Worm (Caenorhabditis elegans) whole organism, early embryonic: ENCODE data around the gene rpl-42.
A peak's percentile ranks its signal among the peaks of the same experiment; 100 is the strongest.

Experiments used
- B0310.2 ChIP-seq: sonication (generic microtip); optimal IDR thresholded peaks from 2 replicates; lab custom pipeline; 2016; ENCODE audit warnings: mild to moderate bottlenecking, missing genetic modification characterization, missing compliant biosample characterization
- F13C5.2 ChIP-seq: sonication (generic microtip); optimal IDR thresholded peaks from 2 replicates; lab custom pipeline; 2017; ENCODE audit warnings: mild to moderate bottlenecking, missing genetic modification characterization, inconsistent platforms, missing compliant biosample characterization
- aly-1 ChIP-seq: sonication (generic microtip); optimal IDR thresholded peaks from 2 replicates; lab custom pipeline; 2016; ENCODE audit warnings: missing genetic modification characterization, missing compliant biosample characterization
- ama-1 ChIP-seq: fragments of 150-350 bp; optimal IDR thresholded peaks from 2 replicates; lab custom pipeline; 2014
- ceh-13 ChIP-seq: fragments of 200-800 bp; sonication (Bioruptor generic); optimal IDR thresholded peaks from 2 replicates; lab custom pipeline; 2018; ENCODE audit warnings: mild to moderate bottlenecking, missing genetic modification characterization, missing compliant biosample characterization
- ceh-36 ChIP-seq: sonication (generic microtip); optimal IDR thresholded peaks from 2 replicates; lab custom pipeline; 2016; ENCODE audit warnings: missing genetic modification characterization, inconsistent platforms, missing compliant biosample characterization
- ets-7 ChIP-seq: sonication (generic microtip); optimal IDR thresholded peaks from 2 replicates; lab custom pipeline; 2016; ENCODE audit warnings: missing genotype, missing genetic modification characterization, missing compliant biosample characterization
- flt-1 ChIP-seq: fragments of 200-800 bp; sonication (Bioruptor generic); IDR thresholded peaks from 2 replicates; pipeline ENCODE4 v1.3.6; 2022; ENCODE audit warnings: missing genetic modification characterization, missing compliant biosample characterization
- hmbx-1 ChIP-seq: sonication (generic microtip); optimal IDR thresholded peaks from 2 replicates; lab custom pipeline; 2016; ENCODE audit warnings: mild to moderate bottlenecking, missing genetic modification characterization, missing compliant biosample characterization
- hmg-4 ChIP-seq: fragments of 200-800 bp; sonication (Bioruptor generic); optimal IDR thresholded peaks from 2 replicates; lab custom pipeline; 2018; ENCODE audit warnings: mild to moderate bottlenecking, missing genetic modification characterization, missing compliant biosample characterization
- hnd-1 ChIP-seq: sonication (generic microtip); optimal IDR thresholded peaks from 2 replicates; lab custom pipeline; 2016; ENCODE audit warnings: missing genetic modification characterization, missing compliant biosample characterization
- pes-1 ChIP-seq: fragments of 200-800 bp; sonication (Bioruptor generic); IDR thresholded peaks from 2 replicates; pipeline ENCODE4 v1.3.6; 2022; ENCODE audit warnings: missing genetic modification reagents, missing genetic modification characterization, missing compliant biosample characterization
- scrt-1 ChIP-seq: fragments of 200-800 bp; sonication (Bioruptor generic); IDR thresholded peaks from 2 replicates; pipeline ENCODE4 v1.3.6; 2022; ENCODE audit warnings: missing genetic modification characterization, missing compliant biosample characterization
- sea-1 ChIP-seq: fragments of 200-800 bp; sonication (Bioruptor generic); conservative IDR thresholded peaks from 2 replicates; pipeline ENCODE4 v1.3.6; 2022; ENCODE audit warnings: missing genetic modification characterization, missing compliant biosample characterization
- tbx-11 ChIP-seq: fragments of 200-800 bp; sonication (Bioruptor generic); IDR thresholded peaks from 2 replicates; pipeline ENCODE4 v1.3.6; 2022; ENCODE audit warnings: missing genetic modification characterization, missing compliant biosample characterization
- tbx-37 ChIP-seq: fragments of 200-800 bp; sonication (Bioruptor generic); conservative IDR thresholded peaks from 2 replicates; pipeline ENCODE4 v1.3.6; 2022; ENCODE audit warnings: missing genetic modification reagents, missing genetic modification characterization, missing compliant biosample characterization
- tra-4 ChIP-seq: sonication (generic microtip); optimal IDR thresholded peaks from 2 replicates; lab custom pipeline; 2017; ENCODE audit warnings: missing genetic modification characterization, missing compliant biosample characterization

The rpl-42 gene

DNA sequence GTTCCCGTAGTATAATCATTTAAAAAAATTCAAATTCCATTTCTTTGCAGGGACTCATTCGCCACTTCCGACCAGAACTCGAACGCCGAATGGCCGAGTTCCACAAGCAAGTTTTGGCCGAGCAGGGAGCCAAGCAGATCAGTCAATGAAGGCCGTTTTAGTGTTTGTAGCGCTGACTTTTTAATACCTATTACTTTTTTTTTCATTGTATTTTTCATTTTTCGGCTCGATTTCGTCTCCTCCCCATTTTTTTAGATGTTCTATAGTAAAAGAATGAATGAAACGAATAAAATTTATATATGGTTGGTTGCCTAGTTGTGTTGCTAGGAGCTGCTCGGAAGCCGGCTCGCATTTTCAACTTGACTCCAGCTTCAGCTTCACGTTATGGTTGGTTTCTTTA, 7.3 kb downstream of the rpl-42 start, which contains the start of gene C09H10.4:
TSS of gene C09H10.4 (plus strand) at position 301 of the 400 bp plus-strand sequence.
- TF ChIP-seq ceh-36: no peak
- no peak for TF ChIP-seq scrt-1
- no peak for TF ChIP-seq ceh-13 (GFP tag; lab: Kevin White, UChicago)
- TF ChIP-seq ets-7: no peak
- no peak for TF ChIP-seq tbx-11 (GFP tag; lab: Robert Waterston, UW)
- TF ChIP-seq F13C5.2 (tag; lab: Kevin White, UChicago): no peak
- TF ChIP-seq hnd-1 (tag; lab: Kevin White, UChicago): no peak
- TF ChIP-seq flt-1 (GFP tag; lab: Robert Waterston, UW): no peak
- no peak for TF ChIP-seq ama-1 (lab: Kevin White, UChicago)
- no peak for TF ChIP-seq pes-1 (GFP tag; lab: Robert Waterston, UW)
- no peak for TF ChIP-seq B0310.2 (tag; lab: Kevin White, UChicago)

ce11 chrII:11101171-11101570, 8.7 kb downstream of the rpl-42 start:
- no peak for TF ChIP-seq sea-1 (GFP tag; lab: Robert Waterston, UW)
- no peak for TF ChIP-seq hmbx-1
- TF ChIP-seq ets-7: no peak
- no peak for TF ChIP-seq ceh-36
- TF ChIP-seq pes-1 (GFP tag; lab: Robert Waterston, UW): no peak
- no peak for TF ChIP-seq scrt-1
- no peak for TF ChIP-seq ama-1 (lab: Kevin White, UChicago)
- no peak for TF ChIP-seq hnd-1 (tag; lab: Kevin White, UChicago)

DNA sequence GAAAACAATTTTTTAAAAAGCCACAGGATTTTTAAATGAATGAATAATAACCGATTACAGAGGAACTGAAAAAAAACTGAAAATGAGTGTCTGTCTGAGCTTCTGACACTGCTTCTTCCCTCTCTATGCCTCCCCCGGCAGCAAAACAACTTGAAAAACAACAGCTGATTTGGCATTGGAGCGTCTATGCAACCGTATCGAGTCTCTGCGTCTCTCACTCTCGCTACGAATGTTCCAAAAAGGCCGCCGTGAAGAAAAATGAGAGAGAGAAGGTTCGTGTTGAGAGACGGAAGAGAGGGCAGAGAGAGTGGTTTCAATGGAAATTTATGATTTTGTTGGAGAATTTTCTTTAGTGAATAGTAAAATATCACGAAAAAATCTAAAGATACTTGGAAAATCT, 10.5 kb downstream of the rpl-42 start:
- TF ChIP-seq tra-4 (tag; lab: Kevin White, UChicago): no peak
- TF ChIP-seq hmbx-1: no peak
- peak; percentile 10 for TF ChIP-seq F13C5.2 (tag; lab: Kevin White, UChicago)

ce11 chrII:11103657-11104056, 11.1 kb downstream of the rpl-42 start, which contains the start of gene C09H10.5:
Gene C09H10.5 (minus strand): TSS chrII:11103757.
- TF ChIP-seq aly-1 (tag; lab: Kevin White, UChicago) (no peak), F13C5.2 (tag; lab: Kevin White, UChicago) (no peak), scrt-1 (no peak), sea-1 (GFP tag; lab: Robert Waterston, UW) (no peak), tra-4 (tag; lab: Kevin White, UChicago) (no peak), hmg-4 (GFP tag; lab: Kevin White, UChicago) (no peak), tbx-11 (GFP tag; lab: Robert Waterston, UW) (no peak), ceh-13 (GFP tag; lab: Kevin White, UChicago) (no peak)

DNA sequence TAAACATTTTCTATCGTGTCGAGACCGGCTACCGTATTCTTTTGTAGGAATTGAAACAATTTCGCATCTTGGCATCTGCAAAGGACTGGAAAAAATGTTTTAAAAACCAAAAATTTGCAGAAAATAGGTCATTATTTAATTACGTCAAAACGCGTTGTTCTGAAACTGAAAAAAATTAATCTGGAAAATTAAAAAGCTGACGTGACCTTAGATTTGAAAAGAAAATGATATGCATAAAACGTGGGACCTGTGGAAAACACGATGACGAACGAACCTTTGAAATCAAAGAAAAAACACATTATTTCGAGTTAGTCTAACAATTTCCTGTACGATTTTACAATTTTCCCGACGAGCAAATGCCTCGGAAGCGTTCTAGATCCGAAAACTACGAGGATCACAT, 11.6 kb downstream of the rpl-42 start, which contains the start of gene C09H10.9:
TSS of gene C09H10.9 (plus strand) at position 301 of the 400 bp plus-strand sequence.
- TF ChIP-seq ets-7 (no peak), ceh-36 (no peak), ceh-13 (GFP tag; lab: Kevin White, UChicago) (no peak), tra-4 (tag; lab: Kevin White, UChicago) (no peak), B0310.2 (tag; lab: Kevin White, UChicago) (no peak), tbx-11 (GFP tag; lab: Robert Waterston, UW) (no peak), F13C5.2 (tag; lab: Kevin White, UChicago) (no peak), tbx-37 (GFP tag; lab: Robert Waterston, UW) (no peak), hnd-1 (tag; lab: Kevin White, UChicago) (no peak), ama-1 (lab: Kevin White, UChicago) (no peak), hmbx-1 (no peak), sea-1 (GFP tag; lab: Robert Waterston, UW) (no peak), flt-1 (GFP tag; lab: Robert Waterston, UW) (no peak), pes-1 (GFP tag; lab: Robert Waterston, UW) (no peak), aly-1 (tag; lab: Kevin White, UChicago) (no peak), scrt-1 (no peak), hmg-4 (GFP tag; lab: Kevin White, UChicago) (no peak)

ce11 chrII:11105981-11106711, 13.6 kb downstream of the rpl-42 start, which contains the start of gene nasp-1:
Gene nasp-1 (plus strand): TSS chrII:11106612.
- no peak for TF ChIP-seq sea-1 (GFP tag; lab: Robert Waterston, UW)
- no peak for TF ChIP-seq tbx-37 (GFP tag; lab: Robert Waterston, UW)
- TF ChIP-seq hmbx-1: no peak
- TF ChIP-seq ama-1 (lab: Kevin White, UChicago): no peak
- no peak for TF ChIP-seq tra-4 (tag; lab: Kevin White, UChicago)
- TF ChIP-seq ceh-36: no peak
- no peak for TF ChIP-seq flt-1 (GFP tag; lab: Robert Waterston, UW)
- no peak for TF ChIP-seq ceh-13 (GFP tag; lab: Kevin White, UChicago)

DNA sequence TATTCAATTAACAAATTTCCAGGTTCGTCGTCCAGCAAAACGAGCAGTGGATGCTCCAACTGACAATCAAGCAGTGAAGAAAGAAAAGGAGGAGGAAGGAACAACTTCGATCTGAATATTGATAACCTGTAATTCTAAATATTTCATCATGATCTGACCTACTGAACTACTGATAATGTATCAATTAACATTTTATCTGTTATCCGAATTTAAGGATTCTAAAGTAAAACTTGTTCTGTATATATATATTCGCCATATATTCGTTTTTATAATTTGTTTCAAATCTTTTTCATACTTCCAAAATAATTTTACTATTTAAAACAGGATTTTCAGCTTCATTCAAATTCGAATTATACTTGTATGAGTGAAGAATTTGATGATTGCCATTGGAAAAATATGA, 15.3 kb downstream of the rpl-42 start, which contains the start of gene apc-17:
TSS of gene apc-17 (plus strand) at position 301 of the 400 bp plus-strand sequence.
- TF ChIP-seq pes-1 (GFP tag; lab: Robert Waterston, UW): no peak
- no peak for TF ChIP-seq tbx-37 (GFP tag; lab: Robert Waterston, UW)
- TF ChIP-seq tra-4 (tag; lab: Kevin White, UChicago): no peak
- TF ChIP-seq F13C5.2 (tag; lab: Kevin White, UChicago): no peak
- TF ChIP-seq ceh-13 (GFP tag; lab: Kevin White, UChicago): no peak
- TF ChIP-seq ets-7: no peak
- TF ChIP-seq ceh-36: no peak
- no peak for TF ChIP-seq sea-1 (GFP tag; lab: Robert Waterston, UW)
- TF ChIP-seq B0310.2 (tag; lab: Kevin White, UChicago): no peak
- no peak for TF ChIP-seq hmbx-1
- TF ChIP-seq flt-1 (GFP tag; lab: Robert Waterston, UW): no peak
- TF ChIP-seq hnd-1 (tag; lab: Kevin White, UChicago): no peak
- no peak for TF ChIP-seq hmg-4 (GFP tag; lab: Kevin White, UChicago)
- no peak for TF ChIP-seq aly-1 (tag; lab: Kevin White, UChicago)
- no peak for TF ChIP-seq tbx-11 (GFP tag; lab: Robert Waterston, UW)
- TF ChIP-seq ama-1 (lab: Kevin White, UChicago): no peak
- no peak for TF ChIP-seq scrt-1
